Worm (Caenorhabditis elegans): ENCODE measurements around the gene F37B4.10.

Gene F37B4.10

DNA sequence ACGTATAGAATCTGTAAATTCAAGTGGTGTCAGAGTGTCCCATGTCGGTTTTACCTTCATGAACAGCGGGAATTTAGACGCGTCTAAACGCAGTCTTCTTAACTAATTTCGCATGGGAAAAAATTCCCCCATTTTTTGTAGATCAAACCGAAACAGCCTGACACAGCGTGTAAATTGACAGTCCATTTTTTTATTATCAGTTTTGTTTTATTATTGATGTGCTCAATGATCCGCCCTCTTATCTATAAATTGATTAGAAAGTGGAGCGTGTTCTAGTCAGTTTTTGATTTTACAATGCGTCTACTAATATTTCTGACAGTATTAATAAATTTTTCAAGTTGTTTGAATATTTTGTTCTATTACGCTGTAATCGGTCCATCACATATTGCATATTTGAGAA lies 28.3 kb downstream of the F37B4.10 start, which contains the start of gene ugt-53:
TSS of gene ugt-53 (plus strand) at position 273 of the 400 bp plus-strand sequence.
- TF ChIP-seq unc-120 (tag; optimal IDR thresholded peaks at IDR 0.05; ENCODE audit: poor library complexity, severe bottlenecking): no peak
- no peak for TF ChIP-seq elt-3 (tag; optimal IDR thresholded peaks at IDR 0.05)

DNA sequence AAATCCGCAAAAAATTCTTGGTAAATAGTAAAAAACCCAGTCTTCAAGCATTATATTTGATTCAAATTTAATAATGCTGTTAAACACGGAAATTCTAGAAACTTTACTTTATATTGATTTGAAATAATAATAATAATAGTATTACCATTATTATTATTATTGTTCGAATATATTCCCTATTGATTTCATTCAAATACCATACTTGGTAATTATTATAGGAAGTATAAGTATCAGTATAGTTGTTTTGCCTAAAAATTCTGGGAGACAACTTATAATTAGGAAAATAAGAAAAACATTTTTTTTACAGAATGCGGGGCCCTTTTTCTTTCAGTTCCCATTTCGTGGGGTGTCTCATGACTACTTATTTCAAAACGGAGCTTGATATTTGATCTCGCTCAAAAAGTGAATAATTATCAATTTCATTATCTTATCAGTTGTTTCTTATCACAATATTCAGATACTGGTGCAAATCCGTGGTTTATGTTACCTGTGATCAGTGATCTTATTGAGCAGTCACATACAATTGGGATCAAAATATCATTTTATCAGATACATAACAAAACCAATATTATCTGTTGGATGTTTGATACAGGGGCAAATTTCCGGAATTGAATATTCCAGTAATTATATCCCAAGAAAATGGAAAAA lies 29.0 kb downstream of the F37B4.10 start, which contains the start of gene srj-49:
TSS of gene srj-49 (minus strand) at position 51 of the 648 bp plus-strand sequence.
- TF ChIP-seq snpc-4 (tag; optimal IDR thresholded peaks at IDR 0.05): no peak
- TF ChIP-seq unc-39 (tag; optimal IDR thresholded peaks at IDR 0.05): no peak
- no peak for TF ChIP-seq nhr-2 (tag; optimal IDR thresholded peaks at IDR 0.05)
- no peak for TF ChIP-seq blmp-1 (tag; optimal IDR thresholded peaks at IDR 0.05)
- no peak for TF ChIP-seq ceh-39 (tag; optimal IDR thresholded peaks at IDR 0.05)
- TF ChIP-seq drap-1 (GFP tag; optimal IDR thresholded peaks at IDR 0.05): no peak
- no peak for TF ChIP-seq flh-1 (GFP tag; optimal IDR thresholded peaks at IDR 0.05)
- TF ChIP-seq pha-4 (tag; optimal IDR thresholded peaks at IDR 0.05): no peak
- no peak for TF ChIP-seq nhr-12 (tag; optimal IDR thresholded peaks at IDR 0.05)
- TF ChIP-seq lin-13 (tag; optimal IDR thresholded peaks at IDR 0.05): no peak

DNA sequence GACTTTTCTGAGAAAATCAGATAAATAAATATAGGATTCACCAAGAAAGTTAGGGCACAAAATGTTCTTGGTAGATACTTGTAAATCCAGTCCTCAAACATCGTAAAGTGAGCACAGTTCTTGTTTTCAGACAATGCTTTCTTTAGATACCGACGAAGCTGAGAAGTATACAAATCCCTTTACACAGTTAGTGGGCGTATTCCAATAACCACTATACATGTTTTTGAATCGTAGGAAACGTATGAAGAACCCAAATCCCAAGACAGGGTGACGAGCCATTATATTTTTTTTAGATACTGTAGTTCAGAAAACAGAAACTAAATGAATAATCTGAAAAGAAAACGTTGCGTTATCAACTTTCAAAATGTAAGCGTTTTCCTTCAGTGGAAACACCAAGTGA lies 31.6 kb downstream of the F37B4.10 start, which contains the start of gene srj-44:
TSS of gene srj-44 (minus strand) at position 101 of the 400 bp plus-strand sequence.
- TF ChIP-seq sptf-1 (tag; optimal IDR thresholded peaks at IDR 0.05): no peak
- no peak for TF ChIP-seq ceh-39 (tag; optimal IDR thresholded peaks at IDR 0.05)
- no peak for TF ChIP-seq elt-1 (tag; optimal IDR thresholded peaks at IDR 0.05; ENCODE audit: borderline replicate concordance, insufficient read depth)
- TF ChIP-seq sem-2 (GFP tag; optimal IDR thresholded peaks at IDR 0.05): no peak
- no peak for TF ChIP-seq mep-1 (tag; optimal IDR thresholded peaks at IDR 0.05)
- no peak for TF ChIP-seq mls-2 (tag; optimal IDR thresholded peaks at IDR 0.05)
- TF ChIP-seq ztf-11 (tag; optimal IDR thresholded peaks at IDR 0.05): no peak
- TF ChIP-seq nhr-12 (tag; optimal IDR thresholded peaks at IDR 0.05): no peak
- TF ChIP-seq lin-13 (tag; optimal IDR thresholded peaks at IDR 0.05): no peak
- TF ChIP-seq unc-62 (GFP tag; optimal IDR thresholded peaks at IDR 0.05): no peak
- no peak for TF ChIP-seq flh-1 (GFP tag; optimal IDR thresholded peaks at IDR 0.05)
- no peak for TF ChIP-seq ceh-43 (GFP tag; optimal IDR thresholded peaks at IDR 0.05)
- no peak for TF ChIP-seq nhr-2 (tag; optimal IDR thresholded peaks at IDR 0.05)
- TF ChIP-seq nhr-76 (tag; optimal IDR thresholded peaks at IDR 0.05): no peak
- TF ChIP-seq pha-4 (tag; optimal IDR thresholded peaks at IDR 0.05): no peak
- TF ChIP-seq cnd-1 (tag; optimal IDR thresholded peaks at IDR 0.05): no peak
- no peak for TF ChIP-seq drap-1 (GFP tag; optimal IDR thresholded peaks at IDR 0.05)
- TF ChIP-seq nhr-28 (tag; optimal IDR thresholded peaks at IDR 0.05): no peak
- no peak for TF ChIP-seq nhr-237 (tag; optimal IDR thresholded peaks at IDR 0.05)
- TF ChIP-seq ham-2 (GFP tag; optimal IDR thresholded peaks at IDR 0.05): no peak

DNA sequence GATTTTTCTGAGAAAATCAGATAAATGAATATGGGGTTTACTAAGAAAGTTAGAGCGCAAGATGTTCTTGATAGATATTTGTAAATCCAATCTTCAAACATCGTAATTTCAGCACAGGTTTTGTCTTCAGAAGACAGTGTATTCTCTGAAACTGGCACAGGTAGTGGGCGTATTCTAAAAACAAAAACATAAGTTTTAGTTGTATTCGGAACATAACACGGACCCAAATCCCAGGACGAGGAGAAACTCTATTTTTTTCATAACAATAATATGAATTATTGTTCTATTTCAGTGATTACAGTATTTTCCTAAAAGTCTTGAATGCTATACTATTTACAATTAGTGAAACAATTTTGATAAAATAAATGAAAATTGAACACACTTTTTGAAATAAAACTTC lies 40.9 kb downstream of the F37B4.10 start, which contains the start of gene srj-45:
TSS of gene srj-45 (minus strand) at position 101 of the 400 bp plus-strand sequence.
- TF ChIP-seq zip-8 (tag; optimal IDR thresholded peaks at IDR 0.05) (no peak), unc-62 (GFP tag; optimal IDR thresholded peaks at IDR 0.05) (no peak), ham-2 (GFP tag; optimal IDR thresholded peaks at IDR 0.05) (no peak), sptf-1 (tag; optimal IDR thresholded peaks at IDR 0.05) (no peak), pha-4 (tag; optimal IDR thresholded peaks at IDR 0.05) (no peak), hlh-1 (tag; optimal IDR thresholded peaks at IDR 0.05) (no peak), elt-1 (tag; optimal IDR thresholded peaks at IDR 0.05; ENCODE audit: borderline replicate concordance, insufficient read depth) (no peak), lsy-2 (tag; optimal IDR thresholded peaks at IDR 0.05) (no peak), nhr-12 (tag; optimal IDR thresholded peaks at IDR 0.05) (no peak), nhr-2 (tag; optimal IDR thresholded peaks at IDR 0.05) (no peak), blmp-1 (tag; optimal IDR thresholded peaks at IDR 0.05) (no peak), flh-1 (GFP tag; optimal IDR thresholded peaks at IDR 0.05) (no peak), ceh-39 (tag; optimal IDR thresholded peaks at IDR 0.05) (no peak), snpc-4 (tag; optimal IDR thresholded peaks at IDR 0.05) (no peak), nhr-28 (tag; optimal IDR thresholded peaks at IDR 0.05) (no peak), mls-2 (tag; optimal IDR thresholded peaks at IDR 0.05) (no peak), M03D4.4 (tag; optimal IDR thresholded peaks at IDR 0.05) (no peak)

DNA sequence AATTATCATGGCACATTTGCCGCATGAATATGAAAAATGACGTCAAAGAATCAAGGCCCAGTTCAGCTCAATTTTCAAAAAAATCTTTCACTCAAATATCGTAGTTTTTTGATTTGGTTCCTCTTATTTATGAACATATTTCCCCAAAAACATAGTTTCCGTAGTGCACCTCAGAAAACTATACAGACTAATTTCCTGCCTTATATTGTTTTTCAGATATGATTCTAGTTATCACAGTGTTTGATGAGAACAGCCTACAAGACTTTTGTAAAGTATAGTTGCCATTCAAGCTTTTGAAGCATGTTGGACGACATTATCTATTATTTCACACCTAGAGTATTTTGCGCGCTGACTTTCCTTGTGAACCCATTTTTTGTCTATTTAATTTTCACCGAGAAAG lies 44.7 kb downstream of the F37B4.10 start, which contains the start of gene srj-50:
TSS of gene srj-50 (plus strand) at position 301 of the 400 bp plus-strand sequence.
- TF ChIP-seq ceh-83 (GFP tag; optimal IDR thresholded peaks at IDR 0.05): no peak
- TF ChIP-seq nhr-237 (tag; optimal IDR thresholded peaks at IDR 0.05): no peak
- TF ChIP-seq flh-1 (GFP tag; optimal IDR thresholded peaks at IDR 0.05): no peak
- TF ChIP-seq mls-2 (tag; optimal IDR thresholded peaks at IDR 0.05): no peak
- no peak for TF ChIP-seq blmp-1 (tag; optimal IDR thresholded peaks at IDR 0.05)
- no peak for TF ChIP-seq ceh-39 (tag; optimal IDR thresholded peaks at IDR 0.05)
- no peak for TF ChIP-seq ham-2 (GFP tag; optimal IDR thresholded peaks at IDR 0.05)
- TF ChIP-seq hlh-1 (tag; optimal IDR thresholded peaks at IDR 0.05): no peak
- TF ChIP-seq zip-8 (tag; optimal IDR thresholded peaks at IDR 0.05): no peak

Measured in whole organism, mixed stage, embryonic.